Worm (Caenorhabditis elegans) whole organism, L3 larva: Measurements from ENCODE around the gene pan-1.
A peak's percentile ranks its signal among the peaks of the same experiment; 100 is the strongest.

Experiments
- R02D3.7 ChIP-seq: fragments of 150-350 bp; optimal IDR thresholded peaks from 2 replicates; lab custom pipeline; 2014; ENCODE audit warnings: missing biosample characterization, missing genetic modification characterization
- ZK546.5 ChIP-seq: sonication (generic microtip); optimal IDR thresholded peaks from 2 replicates; lab custom pipeline; 2017; ENCODE audit warnings: missing biosample characterization, missing genetic modification characterization
- aly-2 ChIP-seq: fragments of 150-350 bp; optimal IDR thresholded peaks from 2 replicates; lab custom pipeline; 2014; ENCODE audit warnings: missing biosample characterization, missing genetic modification characterization
- ama-1 ChIP-seq: fragments of 150-350 bp; optimal IDR thresholded peaks from 2 replicates; lab custom pipeline; 2018
- ceh-16 ChIP-seq: sonication (generic microtip); optimal IDR thresholded peaks from 2 replicates; lab custom pipeline; 2017; ENCODE audit warnings: missing biosample characterization, missing genetic modification characterization
- ceh-28 ChIP-seq: fragments of 150-350 bp; optimal IDR thresholded peaks from 2 replicates; lab custom pipeline; 2014; ENCODE audit warnings: missing biosample characterization, missing genetic modification reagents, missing genetic modification characterization
- ceh-82 ChIP-seq: fragments of 150-350 bp; optimal IDR thresholded peaks from 2 replicates; lab custom pipeline; 2014; ENCODE audit warnings: missing biosample characterization, missing genetic modification characterization
- ceh-9 ChIP-seq: sonication (generic microtip); optimal IDR thresholded peaks from 2 replicates; lab custom pipeline; 2018; ENCODE audit warnings: missing biosample characterization, missing genetic modification characterization
- daf-12 ChIP-seq: fragments of 150-350 bp; optimal IDR thresholded peaks from 2 replicates; lab custom pipeline; 2014; ENCODE audit warnings: missing biosample characterization, missing genetic modification reagents, missing genetic modification characterization
- egl-27 ChIP-seq: sonication (generic microtip); optimal IDR thresholded peaks from 4 replicates; lab custom pipeline; 2017; ENCODE audit warnings: missing biosample characterization, missing genetic modification reagents, missing genetic modification characterization
- egl-5 ChIP-seq: fragments of 150-350 bp; optimal IDR thresholded peaks from 2 replicates; lab custom pipeline; 2017; ENCODE audit warnings: missing biosample characterization, missing genetic modification reagents, missing genetic modification characterization, inconsistent platforms
- elt-1 ChIP-seq: fragments of 150-350 bp; optimal IDR thresholded peaks from 2 replicates; lab custom pipeline; 2014; ENCODE audit warnings: missing biosample characterization, missing genetic modification characterization
- elt-2 ChIP-seq: sonication (generic microtip); optimal IDR thresholded peaks from 2 replicates; lab custom pipeline; 2016; ENCODE audit warnings: missing genetic modification reagents, mild to moderate bottlenecking, missing genetic modification characterization, missing compliant biosample characterization
- elt-3 ChIP-seq, 3 experiments: fragments of 150-350 bp in 1 of 3; sonication (generic microtip) in 2 of 3; optimal IDR thresholded peaks; 2 replicates in 2 of 3; 4 replicates in 1 of 3; lab custom pipeline; 2014 to 2017; ENCODE audit warnings: missing biosample characterization in 3 of 3, missing genetic modification characterization in 3 of 3
- eor-1 ChIP-seq, 2 experiments: fragments of 150-350 bp; optimal IDR thresholded peaks; 2 replicates each; lab custom pipeline; 2014 to 2018; ENCODE audit warnings: missing biosample characterization in 2 of 2, missing genetic modification characterization in 2 of 2
- fkh-10 ChIP-seq: sonication (generic microtip); optimal IDR thresholded peaks from 2 replicates; lab custom pipeline; 2017; ENCODE audit warnings: missing biosample characterization, missing genetic modification reagents, missing genetic modification characterization
- fkh-2 ChIP-seq: fragments of 150-350 bp; optimal IDR thresholded peaks from 2 replicates; lab custom pipeline; 2014; ENCODE audit warnings: missing biosample characterization, missing genetic modification reagents, missing genetic modification characterization
- fos-1 ChIP-seq: fragments of 150-350 bp; optimal IDR thresholded peaks from 2 replicates; lab custom pipeline; 2014; ENCODE audit warnings: missing biosample characterization, missing genetic modification characterization
- hmg-11 ChIP-seq: sonication (generic microtip); optimal IDR thresholded peaks from 2 replicates; lab custom pipeline; 2016; ENCODE audit warnings: missing genetic modification characterization, missing compliant biosample characterization
- jun-1 ChIP-seq: fragments of 150-350 bp; optimal IDR thresholded peaks from 2 replicates; lab custom pipeline; 2014; ENCODE audit warnings: missing biosample characterization, missing genetic modification reagents, missing genetic modification characterization
- lin-15B ChIP-seq: fragments of 150-350 bp; optimal IDR thresholded peaks from 2 replicates; lab custom pipeline; 2014; ENCODE audit warnings: missing biosample characterization, missing genetic modification characterization
- lin-39 ChIP-seq: fragments of 150-350 bp; optimal IDR thresholded peaks from 2 replicates; lab custom pipeline; 2018; ENCODE audit warnings: missing biosample characterization, missing genetic modification reagents, missing genetic modification characterization
- lsy-12 ChIP-seq: sonication (generic microtip); optimal IDR thresholded peaks from 2 replicates; lab custom pipeline; 2016; ENCODE audit warnings: mild to moderate bottlenecking, missing genetic modification characterization, missing compliant biosample characterization
- mdl-1 ChIP-seq: fragments of 150-350 bp; optimal IDR thresholded peaks from 2 replicates; lab custom pipeline; 2014; ENCODE audit warnings: missing biosample characterization, missing genetic modification characterization
- mml-1 ChIP-seq: fragments of 150-350 bp; sonication (generic microtip); optimal IDR thresholded peaks from 3 replicates; lab custom pipeline; 2014; ENCODE audit warnings: missing biosample characterization, missing genetic modification characterization
- nfya-1 ChIP-seq: sonication (generic microtip); optimal IDR thresholded peaks from 2 replicates; lab custom pipeline; 2017; ENCODE audit warnings: missing genetic modification characterization, mild to moderate bottlenecking, missing compliant biosample characterization, antibody characterized with exemption, moderate library complexity; ENCODE audit not compliant: insufficient read depth
- nhr-11 ChIP-seq: fragments of 150-350 bp; optimal IDR thresholded peaks from 2 replicates; lab custom pipeline; 2014; ENCODE audit warnings: missing biosample characterization, missing genetic modification characterization
- nhr-12 ChIP-seq: fragments of 150-350 bp; optimal IDR thresholded peaks from 2 replicates; lab custom pipeline; 2014; ENCODE audit warnings: missing biosample characterization, missing genetic modification characterization
- nhr-23 ChIP-seq: fragments of 150-350 bp; optimal IDR thresholded peaks from 2 replicates; lab custom pipeline; 2014; ENCODE audit warnings: missing biosample characterization, missing genetic modification reagents, missing genetic modification characterization
- nhr-237 ChIP-seq: fragments of 150-350 bp; optimal IDR thresholded peaks from 2 replicates; lab custom pipeline; 2014; ENCODE audit warnings: missing biosample characterization, missing genetic modification characterization
- nhr-25 ChIP-seq: sonication (generic microtip); optimal IDR thresholded peaks from 2 replicates; lab custom pipeline; 2017; ENCODE audit warnings: missing biosample characterization, missing genetic modification characterization
- nhr-28 ChIP-seq: fragments of 150-350 bp; optimal IDR thresholded peaks from 2 replicates; lab custom pipeline; 2014; ENCODE audit warnings: missing biosample characterization, missing genetic modification characterization
- nhr-43 ChIP-seq: sonication (generic microtip); optimal IDR thresholded peaks from 2 replicates; lab custom pipeline; 2016; ENCODE audit warnings: mild to moderate bottlenecking, missing genetic modification characterization, missing compliant biosample characterization; ENCODE audit not compliant: poor library complexity, severe bottlenecking
- nhr-67 ChIP-seq: fragments of 150-350 bp; optimal IDR thresholded peaks from 2 replicates; lab custom pipeline; 2014; ENCODE audit warnings: missing biosample characterization, missing genetic modification characterization
- nhr-76 ChIP-seq: fragments of 150-350 bp; sonication (generic microtip); optimal IDR thresholded peaks from 5 replicates; lab custom pipeline; 2014; ENCODE audit warnings: missing biosample characterization, missing genetic modification characterization
- nhr-77 ChIP-seq: fragments of 150-350 bp; optimal IDR thresholded peaks from 2 replicates; lab custom pipeline; 2014; ENCODE audit warnings: missing biosample characterization, missing genetic modification characterization
- pha-4 ChIP-seq: fragments of 150-350 bp; optimal IDR thresholded peaks from 2 replicates; lab custom pipeline; 2014; ENCODE audit warnings: missing biosample characterization, missing genetic modification reagents, missing genetic modification characterization
- pqm-1 ChIP-seq: fragments of 150-350 bp; optimal IDR thresholded peaks from 2 replicates; lab custom pipeline; 2017; ENCODE audit warnings: missing biosample characterization, missing genetic modification characterization, inconsistent platforms
- sea-2 ChIP-seq: fragments of 150-350 bp; sonication (generic microtip); optimal IDR thresholded peaks from 4 replicates; lab custom pipeline; 2014; ENCODE audit warnings: missing biosample characterization, missing genetic modification reagents, missing genetic modification characterization
- skn-1 ChIP-seq: fragments of 150-350 bp; optimal IDR thresholded peaks from 2 replicates; lab custom pipeline; 2014; ENCODE audit warnings: missing biosample characterization, missing genetic modification characterization
- snpc-4 ChIP-seq: fragments of 150-350 bp; optimal IDR thresholded peaks from 2 replicates; lab custom pipeline; 2014; ENCODE audit warnings: missing biosample characterization, missing genetic modification characterization
- tbx-2 ChIP-seq: sonication (generic microtip); optimal IDR thresholded peaks from 2 replicates; lab custom pipeline; 2016; ENCODE audit warnings: mild to moderate bottlenecking, missing genetic modification characterization, missing compliant biosample characterization
- unc-39 ChIP-seq: sonication (generic microtip); optimal IDR thresholded peaks from 4 replicates; lab custom pipeline; 2017; ENCODE audit warnings: missing biosample characterization, missing genetic modification characterization
- unc-62 ChIP-seq: fragments of 150-350 bp; sonication (generic microtip); optimal IDR thresholded peaks from 4 replicates; lab custom pipeline; 2014; ENCODE audit warnings: missing biosample characterization, missing genetic modification reagents, missing genetic modification characterization
- zag-1 ChIP-seq: fragments of 150-350 bp; optimal IDR thresholded peaks from 2 replicates; lab custom pipeline; 2014; ENCODE audit warnings: missing biosample characterization, missing genetic modification characterization
- ztf-11 ChIP-seq: fragments of 150-350 bp; optimal IDR thresholded peaks from 2 replicates; lab custom pipeline; 2014; ENCODE audit warnings: missing biosample characterization, missing genetic modification characterization
- ztf-4 ChIP-seq: fragments of 150-350 bp; optimal IDR thresholded peaks from 2 replicates; lab custom pipeline; 2014; ENCODE audit warnings: missing biosample characterization, missing genetic modification characterization

Gene pan-1

DNA sequence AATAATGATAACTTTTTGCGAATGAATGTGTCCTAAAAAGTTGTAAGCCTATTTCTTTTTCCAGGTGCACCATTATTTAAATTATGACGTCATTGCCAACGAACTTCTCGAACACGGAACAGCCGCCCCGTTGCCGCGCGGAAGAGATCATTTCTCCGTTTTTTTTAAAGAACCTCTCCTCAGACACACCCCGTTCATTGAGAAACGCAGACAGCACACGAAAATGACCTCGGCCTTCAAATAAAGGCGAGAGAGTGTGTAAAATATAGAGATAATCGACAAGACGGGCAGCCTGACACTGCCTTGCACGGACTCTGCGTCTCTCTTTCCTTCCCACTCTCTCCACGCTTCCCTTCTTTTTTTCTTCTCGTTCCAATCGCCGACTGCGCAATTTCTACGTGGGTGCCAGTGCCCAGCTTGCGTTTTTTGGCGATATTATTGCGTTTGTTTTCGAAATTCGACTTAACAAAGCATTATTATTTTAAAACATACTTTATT is 2.1 kb upstream of the pan-1 start:
- no peak for TF ChIP-seq mml-1
- TF ChIP-seq nhr-11 (tag; lab: Kevin White, UChicago), result no peak
- TF ChIP-seq ama-1 (lab: Kevin White, UChicago), result peak; percentile 83
- peak; percentile 89 for TF ChIP-seq sea-2 (GFP tag; lab: Kevin White, UChicago)
- peak; percentile 95 for TF ChIP-seq nhr-23 (tag; lab: Kevin White, UChicago)
- peak; percentile 81 for TF ChIP-seq lsy-12
- peak; percentile 72 for TF ChIP-seq lin-39
- no peak for TF ChIP-seq aly-2
- TF ChIP-seq ZK546.5 (tag; lab: Kevin White, UChicago), result no peak
- no peak for TF ChIP-seq elt-1 (tag; lab: Kevin White, UChicago)
- no peak for TF ChIP-seq nhr-237 (tag; lab: Kevin White, UChicago)
- TF ChIP-seq nhr-12, result no peak
- peak; percentile 94 for TF ChIP-seq nfya-1 (tag; lab: Kevin White, UChicago)
- no peak for TF ChIP-seq fkh-10 (GFP tag; lab: Kevin White, UChicago)
- no peak for TF ChIP-seq nhr-77 (tag; lab: Kevin White, UChicago)
- no peak for TF ChIP-seq zag-1 (tag; lab: Kevin White, UChicago)
- TF ChIP-seq ceh-9 (tag; lab: Kevin White, UChicago), result no peak
- TF ChIP-seq ztf-4 (tag; lab: Kevin White, UChicago), result peak; percentile 56
- no peak for TF ChIP-seq unc-39 (tag; lab: Kevin White, UChicago)
- peak; percentile 60 for TF ChIP-seq jun-1 (tag; lab: Kevin White, UChicago)
- TF ChIP-seq ceh-16 (tag; lab: Kevin White, UChicago), result no peak
- peak; percentile 65 for TF ChIP-seq R02D3.7 (tag; lab: Kevin White, UChicago)
- TF ChIP-seq snpc-4, result peak; percentile 36
- peak; percentile 11 for TF ChIP-seq mdl-1 (tag; lab: Kevin White, UChicago)
- no peak for TF ChIP-seq nhr-76 (tag; lab: Kevin White, UChicago)
- no peak for TF ChIP-seq nhr-28
- peak; percentile 83 for TF ChIP-seq ceh-28 (tag; lab: Kevin White, UChicago)
- peak; percentile 98 for TF ChIP-seq hmg-11
- peak; percentile 32 for TF ChIP-seq lin-15B
- TF ChIP-seq eor-1 (tag; optimal IDR thresholded peaks at IDR 0.05; lab: Kevin White, UChicago), result no peak
- peak in 1 of 3 experiments; percentile 60 for TF ChIP-seq elt-3 (tag; optimal IDR thresholded peaks at IDR 0.05; lab: Kevin White, UChicago)
- TF ChIP-seq pqm-1 (tag; lab: Kevin White, UChicago), result peak; percentile 14
- peak; percentile 90 for TF ChIP-seq egl-5
- TF ChIP-seq fos-1 (tag; lab: Kevin White, UChicago), result no peak
- TF ChIP-seq pha-4 (tag; lab: Kevin White, UChicago), result peak; percentile 83
- no peak for TF ChIP-seq egl-27
- no peak for TF ChIP-seq skn-1
- TF ChIP-seq daf-12 (tag; lab: Kevin White, UChicago), result no peak
- TF ChIP-seq ztf-11, result no peak
- peak; percentile 52 for TF ChIP-seq elt-2
- TF ChIP-seq nhr-67 (tag; lab: Kevin White, UChicago), result no peak
- peak; percentile 97 for TF ChIP-seq nhr-25 (tag; lab: Kevin White, UChicago)
- peak; percentile 69 for TF ChIP-seq nhr-43 (tag; lab: Kevin White, UChicago)
- peak; percentile 34 for TF ChIP-seq tbx-2 (tag; lab: Kevin White, UChicago)
- peak; percentile 75 for TF ChIP-seq unc-62
- peak; percentile 63 for TF ChIP-seq ceh-82 (tag; lab: Kevin White, UChicago)
- TF ChIP-seq fkh-2 (tag; lab: Kevin White, UChicago), result no peak
